Fruit fly (Drosophila melanogaster): Measurements from ENCODE around the gene Lar.

DNA sequence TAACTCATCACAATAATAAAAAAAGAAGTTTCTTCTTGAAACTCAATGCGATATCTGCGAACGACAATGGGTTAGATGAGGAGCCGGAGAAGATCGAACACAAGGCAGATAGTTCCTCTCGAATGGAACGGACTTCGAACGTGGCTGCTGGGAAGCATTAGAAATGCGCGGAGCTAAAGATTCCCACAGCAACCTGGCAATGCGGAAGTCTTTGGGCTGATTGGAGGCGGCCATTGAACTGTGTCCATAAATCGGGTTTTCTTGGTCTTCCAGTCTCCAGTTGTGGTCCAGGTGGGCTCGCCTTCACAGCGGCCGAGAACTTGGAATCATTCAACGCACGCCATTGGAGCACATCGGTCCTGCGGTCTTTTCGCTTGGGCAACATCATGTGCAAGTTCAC lies 46.1 kb upstream of the Lar start, which contains the start of gene CG13081:
- TF ChIP-seq CG8478 (optimal IDR thresholded peaks at IDR 0.05), result no peak
- no peak for TF ChIP-seq CTCF (optimal IDR thresholded peaks at IDR 0.05)
